Fruit fly (Drosophila melanogaster): ENCODE results near the gene Gr98c.

Gr98c gene

DNA sequence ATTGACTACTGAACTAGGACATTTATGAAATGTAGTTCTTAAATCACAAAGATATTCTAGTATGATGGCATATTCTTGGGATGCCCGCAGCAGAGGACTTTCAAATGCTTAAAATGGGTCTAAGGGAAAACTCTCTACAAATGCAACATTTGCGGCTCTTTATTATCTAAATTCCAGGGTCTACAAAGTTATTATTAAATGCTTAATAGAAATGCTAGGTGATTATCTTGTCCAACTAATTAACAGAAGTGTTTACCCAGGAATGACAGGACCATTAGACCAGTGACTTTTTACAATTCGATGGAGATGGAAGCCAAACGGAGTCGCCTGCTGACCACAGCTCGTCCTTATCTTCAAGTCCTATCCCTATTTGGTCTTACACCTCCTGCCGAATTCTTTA lies at the start of gene Gr98c:
TSS of gene Gr98c (plus strand) at position 301 of the 400 bp plus-strand sequence.
- no peak for TF ChIP-seq CG17801 (GFP tag; optimal IDR thresholded peaks at IDR 0.05; ENCODE audit: partially characterized antibody)

DNA sequence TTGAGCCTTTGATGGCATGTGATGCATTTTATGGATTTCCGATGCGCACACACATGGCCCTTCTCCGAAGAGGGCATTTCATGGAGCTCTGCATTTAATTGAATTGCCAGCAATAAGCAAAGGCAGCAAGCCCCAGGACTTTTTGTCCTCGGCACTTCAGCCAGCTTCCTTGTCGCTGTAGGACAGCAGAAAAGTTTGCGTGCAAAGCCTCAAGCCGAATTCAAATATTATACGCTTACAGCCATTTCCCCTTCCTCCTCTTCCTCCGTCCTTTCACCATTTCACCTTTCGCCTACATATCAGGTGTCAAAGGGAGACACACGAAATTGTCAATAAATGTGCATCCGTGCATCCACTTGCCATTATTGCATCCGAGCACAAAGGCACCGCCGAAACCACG lies 46.6 kb upstream of the Gr98c start:
- TF ChIP-seq CG17801 (GFP tag; optimal IDR thresholded peaks at IDR 0.05; ENCODE audit: partially characterized antibody): no peak

DNA sequence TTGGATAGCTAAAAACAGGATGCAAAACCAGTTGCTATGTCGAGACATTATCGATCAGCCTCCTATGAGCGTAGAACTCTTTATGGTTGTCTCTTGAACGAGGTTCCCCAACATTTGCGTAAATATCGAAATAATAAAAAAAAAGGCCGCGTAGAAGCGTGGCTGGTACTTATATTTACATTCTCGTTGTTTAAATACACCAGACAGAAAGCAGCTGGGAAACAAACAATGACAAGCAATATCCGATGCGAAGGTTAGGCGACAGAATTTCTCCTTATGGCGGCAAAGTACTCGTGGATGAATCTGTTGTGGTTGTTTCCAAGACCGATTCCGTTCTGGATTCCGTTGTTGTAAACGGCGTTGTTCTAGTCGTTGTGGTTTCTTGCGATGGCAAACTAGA lies 42.3 kb upstream of the Gr98c start, which contains the start of gene CG43139:
TSS of gene CG43139 (minus strand) at position 88 of the 400 bp plus-strand sequence.
- TF ChIP-seq CG17801 (GFP tag; optimal IDR thresholded peaks at IDR 0.05; ENCODE audit: partially characterized antibody): no peak

DNA sequence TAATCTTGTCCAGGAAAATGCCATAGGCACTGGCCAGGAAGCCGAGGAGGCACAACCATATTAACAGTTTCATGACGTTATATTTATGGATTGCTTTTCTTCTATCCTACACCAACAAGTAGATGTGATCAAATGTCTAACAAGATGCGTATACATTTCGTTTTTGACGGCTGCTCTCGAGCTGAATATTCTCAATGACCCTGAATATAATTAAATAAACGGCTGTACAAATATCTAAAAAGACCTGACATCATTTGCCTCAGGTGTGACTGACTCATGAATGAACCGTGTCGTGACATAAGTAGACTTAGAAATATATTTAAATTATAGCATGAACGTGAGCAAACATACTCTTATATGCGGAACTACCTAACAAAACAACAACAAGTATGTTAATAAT lies 41.4 kb upstream of the Gr98c start, which contains the start of gene CG5402:
TSS of gene CG5402 (minus strand) at position 101 of the 400 bp plus-strand sequence.
- TF ChIP-seq CG17801 (GFP tag; optimal IDR thresholded peaks at IDR 0.05; ENCODE audit: partially characterized antibody): no peak

DNA sequence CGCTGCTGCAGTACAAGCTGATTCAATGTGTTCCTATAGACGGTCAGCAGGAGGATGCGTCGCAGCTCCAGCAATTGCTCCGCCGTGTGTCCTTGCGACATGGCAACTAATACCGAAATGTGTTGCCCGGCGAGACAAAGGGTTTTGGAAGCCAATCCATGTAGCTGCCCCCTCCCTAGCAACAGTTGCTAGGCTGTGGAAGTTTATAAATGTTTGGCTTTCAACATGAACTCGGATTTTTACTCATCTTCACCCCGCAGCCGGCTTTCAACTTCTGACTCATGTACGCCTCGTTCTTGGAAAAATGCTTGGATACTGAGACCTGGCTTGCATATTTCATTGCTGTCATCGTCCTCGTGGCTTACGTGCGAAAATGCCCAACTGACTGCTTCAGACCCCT lies 27.1 kb upstream of the Gr98c start, which contains the start of gene CG13972:
TSS of gene CG13972 (minus strand) at position 101 of the 400 bp plus-strand sequence.
- no peak for TF ChIP-seq CG17801 (GFP tag; optimal IDR thresholded peaks at IDR 0.05; ENCODE audit: partially characterized antibody)

DNA sequence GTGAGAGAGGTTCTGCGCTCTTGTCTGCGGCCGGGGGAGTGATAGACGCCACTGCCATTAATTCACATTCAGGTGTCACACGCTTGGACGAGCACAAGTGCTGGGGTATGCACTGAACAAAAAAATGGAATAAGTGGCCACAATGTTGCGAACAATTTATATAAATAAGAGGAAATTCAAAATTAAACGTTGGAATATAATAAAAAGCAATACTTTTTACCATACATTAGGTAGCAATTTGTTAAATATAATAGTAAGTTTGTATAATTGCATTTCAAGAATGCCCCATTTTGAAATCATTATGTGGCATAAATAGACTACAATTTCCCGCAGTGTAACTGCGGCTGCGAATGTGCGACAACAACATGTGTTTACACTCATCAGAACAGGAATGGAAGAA lies 24.4 kb upstream of the Gr98c start:
- no peak for TF ChIP-seq CG17801 (GFP tag; optimal IDR thresholded peaks at IDR 0.05; ENCODE audit: partially characterized antibody)

DNA sequence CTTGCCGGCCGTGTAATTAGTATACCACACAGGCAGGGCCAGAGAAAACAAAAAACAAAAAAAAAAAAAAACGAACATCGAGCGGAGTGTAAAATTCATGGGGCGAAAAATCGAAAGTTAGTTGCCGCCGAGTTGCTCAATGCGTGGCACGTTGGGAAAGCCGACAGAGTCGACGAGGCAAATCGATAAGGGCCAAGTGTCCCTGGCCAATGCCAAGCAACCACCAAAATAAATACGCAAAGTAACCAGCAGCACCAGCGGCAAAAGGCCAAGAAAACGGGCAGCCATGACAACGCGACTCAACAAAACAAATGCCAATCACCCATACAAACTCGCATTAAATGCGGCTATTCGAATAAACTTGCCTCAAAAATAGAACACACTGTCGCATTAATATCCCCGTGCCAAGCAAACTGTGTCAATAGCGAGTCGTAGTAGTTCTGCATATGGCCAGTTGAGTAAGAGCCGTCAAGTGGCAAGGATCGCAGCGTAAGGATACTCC lies 23.8 kb upstream of the Gr98c start, which contains the start of gene CG12885:
TSS of gene CG12885 (plus strand) at position 452 of the 502 bp plus-strand sequence.
- no peak for TF ChIP-seq CG17801 (GFP tag; optimal IDR thresholded peaks at IDR 0.05; ENCODE audit: partially characterized antibody)

DNA sequence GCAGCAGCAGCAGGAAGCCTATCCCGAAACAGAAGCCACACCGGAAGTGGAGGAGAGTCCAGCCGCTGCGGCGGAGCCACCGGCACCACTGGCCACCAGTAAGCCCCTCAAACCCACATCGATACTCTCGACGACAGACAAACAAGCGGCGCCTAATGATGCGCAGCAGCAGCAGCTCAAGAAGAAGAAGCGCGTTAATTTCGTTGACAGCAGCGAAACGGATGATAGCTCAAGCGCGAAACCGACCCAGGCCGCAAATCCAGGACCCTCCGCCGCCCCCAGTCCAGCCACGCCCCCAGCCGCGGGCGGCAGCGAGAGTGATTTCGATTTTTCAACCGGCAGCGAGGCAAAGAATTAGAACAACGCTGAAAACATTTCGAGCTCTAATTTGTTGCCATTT lies 11.0 kb upstream of the Gr98c start:
- TF ChIP-seq CG17801 (GFP tag; optimal IDR thresholded peaks at IDR 0.05; ENCODE audit: partially characterized antibody): no peak

DNA sequence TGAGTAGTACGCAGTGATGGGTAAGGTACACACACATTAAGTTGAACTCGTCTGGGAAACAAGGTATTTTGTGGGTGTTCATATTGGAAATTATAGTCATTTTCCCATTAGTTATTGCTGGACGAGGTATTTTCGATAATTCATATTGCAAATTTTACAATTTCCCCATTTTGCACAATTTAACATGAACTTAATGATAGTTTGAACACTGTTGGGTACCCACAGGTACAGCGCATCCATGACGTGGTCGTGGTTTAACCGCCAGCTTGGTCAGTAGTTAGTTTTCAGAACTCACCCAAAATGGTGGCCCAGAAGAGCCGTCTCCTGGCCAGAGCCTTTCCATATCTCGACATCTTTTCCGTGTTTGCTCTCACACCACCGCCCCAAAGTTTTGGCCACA lies 2.0 kb upstream of the Gr98c start, which contains the start of gene Gr98b:
TSS of gene Gr98b (plus strand) at position 301 of the 400 bp plus-strand sequence.
- no peak for TF ChIP-seq CG17801 (GFP tag; optimal IDR thresholded peaks at IDR 0.05; ENCODE audit: partially characterized antibody)

DNA sequence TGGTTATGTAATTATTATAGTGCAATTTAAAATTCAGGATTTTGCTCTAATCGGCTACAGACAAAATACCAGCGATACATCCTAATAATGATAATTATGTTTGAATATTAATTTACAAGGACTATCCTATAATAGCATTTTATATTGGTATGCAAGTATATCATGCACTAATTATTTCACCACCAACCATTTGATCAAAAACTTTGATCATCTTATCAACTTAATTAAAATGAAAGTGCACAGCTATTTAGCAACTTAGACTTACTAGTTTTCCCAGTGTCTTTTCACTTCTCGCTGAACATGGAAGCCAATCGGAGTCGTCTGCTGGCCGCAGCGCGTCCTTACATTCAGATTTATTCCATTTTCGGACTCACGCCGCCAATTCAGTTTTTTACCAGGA lies 1.5 kb downstream of the Gr98c start, which contains the start of gene Gr98d:
TSS of gene Gr98d (plus strand) at position 301 of the 400 bp plus-strand sequence.
- TF ChIP-seq CG17801 (GFP tag; optimal IDR thresholded peaks at IDR 0.05; ENCODE audit: partially characterized antibody): no peak

DNA sequence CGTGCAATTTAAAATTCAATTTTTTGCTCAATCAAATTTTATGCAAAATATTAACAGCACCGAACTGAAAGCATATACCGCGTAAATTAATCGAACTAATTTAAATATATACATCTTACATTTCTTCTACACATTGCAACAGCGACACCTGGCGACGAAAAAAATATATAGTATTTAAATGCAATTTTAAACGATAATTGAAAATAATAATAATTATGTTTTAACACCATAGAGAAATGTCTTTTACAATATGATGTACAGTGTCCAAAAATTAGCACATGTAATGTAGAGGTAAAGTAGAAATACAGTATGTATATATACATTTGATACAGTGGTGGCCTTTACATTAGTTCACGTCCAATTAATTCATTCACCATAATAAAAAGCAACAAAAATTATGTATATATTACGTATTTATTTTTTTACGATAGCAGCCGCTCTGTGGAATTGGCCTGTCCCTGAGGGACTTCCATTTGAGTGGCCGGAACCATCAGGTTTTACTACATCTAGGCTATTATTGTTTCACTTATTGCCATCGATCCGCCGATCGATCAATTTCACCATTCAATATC lies 3.2 kb downstream of the Gr98c start:
- TF ChIP-seq CG17801 (GFP tag; optimal IDR thresholded peaks at IDR 0.05; ENCODE audit: partially characterized antibody): no peak

DNA sequence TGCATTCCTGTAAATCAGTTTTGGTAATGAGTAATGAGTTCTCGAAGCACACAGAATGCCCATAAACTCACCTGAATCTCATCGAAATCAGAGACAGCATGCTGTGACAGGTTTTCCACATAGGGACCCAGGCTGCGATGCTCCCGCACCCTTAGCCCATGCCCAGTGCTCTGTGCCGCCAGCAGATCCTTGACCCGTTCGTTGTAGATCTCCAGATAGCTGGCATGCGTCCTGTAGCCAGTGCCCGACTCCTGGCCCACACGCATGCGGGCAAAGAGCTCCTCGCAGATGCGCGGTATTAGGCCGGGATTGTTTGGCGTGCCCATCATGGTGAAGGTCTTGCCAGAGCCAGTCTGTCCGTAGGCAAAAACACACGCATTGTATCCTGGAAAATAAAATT lies 8.5 kb downstream of the Gr98c start:
- TF ChIP-seq CG17801 (GFP tag; optimal IDR thresholded peaks at IDR 0.05; ENCODE audit: partially characterized antibody): no peak

DNA sequence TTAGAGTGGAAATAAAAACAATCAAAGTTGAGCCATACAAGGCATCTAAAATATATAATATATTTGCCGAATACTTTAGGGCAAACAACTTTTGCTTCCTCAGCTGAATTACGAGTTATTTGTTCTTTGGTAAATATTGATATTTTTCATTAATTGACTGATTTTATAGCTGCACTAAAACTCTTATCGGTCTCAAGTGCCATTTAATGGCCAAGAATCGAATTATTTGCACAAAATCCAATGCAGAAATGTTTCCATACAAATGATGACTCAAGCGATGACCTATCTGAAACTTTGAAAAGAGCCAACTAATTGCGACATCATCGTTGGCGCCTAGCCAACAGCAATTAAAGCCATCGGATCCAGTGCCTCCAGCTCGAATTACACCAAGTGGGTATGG lies 9.1 kb downstream of the Gr98c start:
- TF ChIP-seq CG17801 (GFP tag; optimal IDR thresholded peaks at IDR 0.05; ENCODE audit: partially characterized antibody): no peak

DNA sequence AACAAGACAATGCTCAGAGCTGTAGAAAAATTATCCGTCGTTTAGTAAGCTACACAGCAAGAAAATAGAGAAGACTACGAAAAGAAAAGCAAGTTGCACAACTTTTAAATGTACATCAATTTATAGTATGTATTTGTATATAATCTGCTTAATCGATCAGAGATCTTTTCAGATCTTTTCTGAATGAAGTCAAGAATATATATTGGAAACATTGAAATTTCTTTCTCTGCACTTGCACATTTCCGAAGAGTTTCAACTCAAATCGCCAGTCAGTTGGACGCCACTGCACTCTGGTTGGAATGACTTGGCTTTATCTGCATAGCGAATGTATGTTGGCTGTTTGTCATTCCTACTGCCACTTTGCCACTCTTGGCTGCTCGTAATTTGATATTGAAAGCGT lies 9.7 kb downstream of the Gr98c start:
- TF ChIP-seq CG17801 (GFP tag; optimal IDR thresholded peaks at IDR 0.05; ENCODE audit: partially characterized antibody): peak; percentile 85

DNA sequence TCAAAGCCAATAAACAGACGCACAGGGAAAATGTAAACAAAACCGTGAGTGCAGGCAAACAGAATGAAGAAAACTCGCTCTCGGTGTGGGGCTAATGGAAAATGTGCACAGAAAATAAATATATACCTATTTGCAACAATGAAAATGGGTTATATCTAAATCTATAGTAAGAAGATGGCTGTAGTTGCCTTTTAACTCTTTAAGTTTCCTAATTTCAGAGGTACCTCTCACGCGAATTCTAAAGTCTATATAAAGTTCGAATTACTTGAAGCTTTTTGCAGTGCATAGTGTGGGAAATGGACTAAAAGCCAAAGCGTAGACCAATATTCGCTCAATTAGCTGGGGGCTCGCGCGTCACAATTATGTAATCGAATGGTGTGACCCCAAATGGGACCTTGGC lies 10.7 kb downstream of the Gr98c start:
- TF ChIP-seq CG17801 (GFP tag; optimal IDR thresholded peaks at IDR 0.05; ENCODE audit: partially characterized antibody): peak; percentile 63

DNA sequence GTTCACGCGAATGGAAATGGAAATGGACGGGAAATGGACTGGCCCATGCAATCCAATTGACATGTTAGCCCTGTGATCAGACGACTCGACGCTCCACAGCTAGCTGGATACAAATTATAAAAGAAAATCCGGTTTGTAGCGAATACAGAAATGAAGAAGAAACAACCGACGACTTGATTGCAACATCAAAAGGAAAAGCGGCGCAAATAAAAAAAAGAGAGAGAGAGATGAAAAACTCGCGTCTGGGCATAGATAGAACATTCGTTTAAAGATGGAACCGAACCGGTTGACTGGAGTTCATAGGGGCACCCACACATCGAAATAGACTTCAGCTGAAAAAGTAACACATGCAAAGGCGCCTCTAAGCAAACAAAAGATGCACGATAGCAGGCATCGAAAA lies 11.6 kb downstream of the Gr98c start:
- no peak for TF ChIP-seq CG17801 (GFP tag; optimal IDR thresholded peaks at IDR 0.05; ENCODE audit: partially characterized antibody)

DNA sequence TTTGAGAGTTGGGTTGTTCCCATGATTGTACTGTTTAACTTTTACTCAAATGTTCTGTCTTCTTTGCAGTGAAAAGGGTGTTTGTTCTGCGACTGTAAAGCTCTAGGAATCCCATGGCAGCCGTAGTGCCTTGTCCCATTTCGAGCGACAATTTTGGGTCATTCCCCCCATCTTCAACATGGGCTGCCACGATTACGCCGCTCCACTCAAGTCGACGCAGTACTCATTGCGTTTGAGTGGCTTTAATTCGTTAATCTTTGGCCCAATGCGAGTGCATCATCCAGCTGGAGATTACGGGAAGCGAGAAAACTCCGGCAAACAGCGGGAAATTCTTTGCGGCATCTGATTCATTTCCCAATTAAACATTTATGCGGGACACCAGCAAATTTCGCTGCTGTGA lies 12.2 kb downstream of the Gr98c start:
- no peak for TF ChIP-seq CG17801 (GFP tag; optimal IDR thresholded peaks at IDR 0.05; ENCODE audit: partially characterized antibody)

Measured in ovary, adult (tissue).